Worm (Caenorhabditis elegans) whole organism, dauer: ENCODE data around the gene lon-3.

Experiments
- unc-62 ChIP-seq: sonication (generic microtip); optimal IDR thresholded peaks from 2 replicates; lab custom pipeline; 2017; ENCODE audit warnings: missing biosample characterization, missing genetic modification reagents, missing genetic modification characterization

lon-3 gene

DNA sequence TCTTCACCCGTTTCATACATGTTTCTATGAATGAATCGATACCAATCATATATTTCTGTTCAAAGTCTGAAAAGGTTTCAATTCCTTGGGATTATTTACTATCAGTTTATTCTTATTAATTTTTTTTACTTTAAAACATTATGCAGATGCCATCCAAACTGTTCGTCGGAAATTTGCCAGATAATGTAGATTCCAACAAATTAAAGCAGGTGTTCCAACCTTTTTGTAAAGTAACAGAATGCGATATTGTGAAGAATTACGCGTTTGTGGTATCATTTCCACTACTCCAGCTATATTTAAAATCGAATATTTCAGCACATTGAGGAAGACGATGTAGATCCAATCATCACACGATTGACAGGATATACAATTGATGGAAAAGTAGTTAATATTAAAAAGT is 6.3 kb downstream of the lon-3 start, which contains the start of gene rnp-1:
TSS of gene rnp-1 (plus strand) at position 145 of the 400 bp plus-strand sequence.
- no peak for TF ChIP-seq unc-62

DNA sequence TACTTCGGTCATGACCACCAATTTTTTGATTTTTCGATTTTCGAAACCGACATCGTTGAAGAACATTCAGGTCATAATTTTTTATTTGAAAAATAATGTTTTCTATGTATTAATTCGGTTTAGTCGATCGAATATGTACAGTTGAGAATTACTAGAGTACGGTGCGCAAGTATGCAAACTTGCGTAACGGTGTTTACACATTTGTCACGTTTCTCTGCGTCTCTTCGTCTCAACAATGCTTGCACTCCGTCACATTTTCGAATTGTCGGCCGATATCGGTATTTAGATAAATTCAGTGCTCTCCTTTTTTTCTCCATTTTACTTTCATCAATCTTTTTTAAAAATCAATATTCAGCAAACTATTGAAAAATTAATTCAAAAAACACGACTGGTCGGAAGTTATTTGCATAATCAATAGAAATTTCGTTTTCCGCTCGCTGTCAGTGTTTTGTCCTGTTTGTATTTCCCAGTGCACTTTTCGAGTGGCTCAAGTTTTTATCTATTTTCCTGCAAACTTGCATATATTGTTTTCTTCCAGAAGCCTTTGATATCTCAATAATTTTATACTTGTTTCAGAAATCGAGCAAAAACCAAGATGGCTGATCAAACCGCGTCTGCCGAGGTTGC is 7.4 kb downstream of the lon-3 start, which contains the start of gene dpy-30:
TSS of gene dpy-30 (plus strand) at position 577 of the 627 bp plus-strand sequence.
- no peak for TF ChIP-seq unc-62

DNA sequence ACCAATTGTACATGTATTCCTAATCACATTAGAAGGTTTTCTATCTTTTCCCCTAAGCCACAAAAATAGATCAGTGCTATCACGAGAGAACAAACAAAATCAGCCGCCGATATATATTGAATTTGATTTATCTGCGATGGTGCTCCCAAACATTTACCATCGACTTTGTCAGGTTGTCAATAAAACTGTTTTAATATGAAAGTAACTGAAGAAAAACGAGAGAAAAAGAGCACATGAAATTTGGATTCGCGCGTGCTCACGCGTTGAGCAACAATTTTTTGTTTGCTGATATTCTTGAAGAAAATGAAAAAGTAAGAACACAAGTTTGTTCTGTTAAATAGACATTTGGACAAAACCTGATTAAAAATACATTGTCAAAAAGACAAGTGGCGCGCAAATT is 9.6 kb downstream of the lon-3 start:
- TF ChIP-seq unc-62, result no peak

DNA sequence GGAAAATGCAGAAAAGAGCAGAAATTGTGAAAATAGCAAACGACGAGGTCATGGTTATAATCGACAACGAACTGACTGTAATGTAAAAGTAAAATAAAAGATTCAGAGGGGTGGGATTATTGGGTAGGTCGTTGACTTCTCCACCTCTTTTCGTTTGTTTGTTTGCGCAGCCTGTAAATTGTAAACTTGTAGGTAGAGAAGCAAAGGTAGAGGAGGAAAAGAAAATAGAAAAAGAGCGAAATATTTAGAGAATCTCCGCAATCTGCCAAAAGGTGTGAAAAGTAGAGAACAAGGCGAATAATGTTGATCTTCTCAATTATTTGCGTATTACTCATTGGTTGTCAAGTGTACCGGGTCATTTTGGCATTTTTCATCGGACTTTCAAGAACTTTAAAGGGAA is 11.1 kb downstream of the lon-3 start, which contains the start of gene ZK863.8:
TSS of gene ZK863.8 (minus strand) at position 173 of the 400 bp plus-strand sequence.
- TF ChIP-seq unc-62, result no peak

DNA sequence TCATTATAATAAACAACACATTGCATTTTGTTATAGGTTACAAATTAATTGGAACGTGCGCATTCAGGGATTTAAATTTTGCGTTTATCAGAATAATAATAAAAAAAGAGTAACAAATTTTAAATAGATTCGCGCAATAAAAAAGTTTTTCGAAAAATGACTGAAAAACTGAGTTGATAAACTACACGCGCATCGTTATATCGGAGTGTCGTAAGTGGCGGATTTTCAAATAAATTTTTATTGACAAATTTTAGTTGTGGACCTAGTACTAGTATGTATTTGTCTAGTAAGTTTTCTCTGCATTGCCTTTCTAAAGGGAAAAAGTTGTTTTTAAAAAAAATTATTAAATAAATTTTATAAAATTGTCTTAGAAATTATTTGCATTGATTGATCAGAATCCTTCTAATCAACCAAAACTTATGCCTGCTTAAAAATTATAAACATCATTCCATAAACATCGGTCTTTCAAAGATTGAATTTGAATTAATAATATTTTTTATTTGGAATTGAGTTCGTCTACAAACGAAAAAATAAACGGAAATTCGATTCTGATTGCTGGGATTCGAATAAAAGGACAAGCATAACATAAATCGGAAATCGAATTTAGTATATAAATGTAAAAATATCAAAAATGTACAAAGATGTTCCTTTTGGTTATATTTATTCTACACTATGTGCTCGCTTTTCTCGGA is 14.0 kb downstream of the lon-3 start, which contains the start of gene srd-4:
TSS of gene srd-4 (plus strand) at position 642 of the 692 bp plus-strand sequence.
- no peak for TF ChIP-seq unc-62

DNA sequence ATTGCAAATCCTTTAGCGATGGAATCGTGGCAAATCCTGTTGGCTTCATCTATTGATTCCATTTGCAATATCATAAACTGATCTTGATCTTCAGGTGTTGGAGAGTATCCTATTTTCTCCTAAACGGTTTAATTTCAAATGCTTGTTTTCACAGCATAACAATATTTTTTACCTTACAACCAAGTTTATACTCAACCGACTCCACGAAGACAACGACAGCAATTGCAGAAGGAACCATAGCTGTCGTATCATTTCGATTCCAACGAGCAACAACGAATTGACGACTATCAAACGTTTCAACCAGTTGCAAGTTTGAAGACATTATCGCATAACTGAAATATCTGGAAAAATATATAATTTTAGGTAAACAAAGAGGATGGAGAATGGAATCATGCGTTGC is 14.6 kb downstream of the lon-3 start, which contains the start of gene usip-1:
TSS of gene usip-1 (minus strand) at position 341 of the 400 bp plus-strand sequence.
- TF ChIP-seq unc-62, result no peak

DNA sequence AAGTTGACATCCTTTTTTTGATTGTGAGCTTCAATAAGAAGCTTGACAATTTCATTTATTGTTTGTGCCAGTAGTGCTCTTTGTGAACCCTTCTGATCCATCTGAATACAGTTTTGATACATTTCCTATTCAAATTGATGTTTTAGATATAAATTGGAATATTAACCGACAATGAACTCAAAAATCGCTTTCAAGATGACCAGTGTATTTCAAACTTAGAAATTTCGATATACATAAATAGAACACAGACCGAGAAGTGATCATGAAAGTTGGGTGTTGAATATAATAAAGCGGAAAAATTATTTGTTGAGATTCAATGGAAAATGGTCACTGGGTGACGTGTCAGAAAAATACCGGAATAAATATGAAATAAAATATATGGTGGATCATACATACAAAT is 17.1 kb downstream of the lon-3 start, which contains the start of gene elpc-3:
TSS of gene elpc-3 (minus strand) at position 101 of the 400 bp plus-strand sequence.
- no peak for TF ChIP-seq unc-62

DNA sequence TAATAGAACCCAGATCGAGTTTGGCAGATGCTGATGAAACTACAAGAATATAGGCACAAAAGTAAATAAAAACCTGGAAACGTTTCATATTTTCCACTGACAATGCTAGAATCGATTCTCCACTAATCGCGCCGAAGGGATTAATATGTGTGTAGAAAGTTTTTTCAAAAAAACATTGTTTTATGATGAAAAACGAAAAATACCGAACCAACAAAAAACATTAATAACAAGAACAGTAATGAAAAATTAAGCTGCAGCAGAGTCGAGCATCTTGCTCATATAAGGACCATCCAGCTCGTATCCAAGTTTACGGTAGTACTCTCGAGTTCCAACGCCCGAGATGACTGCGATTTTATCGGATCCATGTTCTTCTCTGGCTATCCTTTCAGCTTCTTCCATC is 19.1 kb downstream of the lon-3 start, which contains the start of gene clec-224:
TSS of gene clec-224 (minus strand) at position 101 of the 400 bp plus-strand sequence.
- TF ChIP-seq unc-62, result no peak

DNA sequence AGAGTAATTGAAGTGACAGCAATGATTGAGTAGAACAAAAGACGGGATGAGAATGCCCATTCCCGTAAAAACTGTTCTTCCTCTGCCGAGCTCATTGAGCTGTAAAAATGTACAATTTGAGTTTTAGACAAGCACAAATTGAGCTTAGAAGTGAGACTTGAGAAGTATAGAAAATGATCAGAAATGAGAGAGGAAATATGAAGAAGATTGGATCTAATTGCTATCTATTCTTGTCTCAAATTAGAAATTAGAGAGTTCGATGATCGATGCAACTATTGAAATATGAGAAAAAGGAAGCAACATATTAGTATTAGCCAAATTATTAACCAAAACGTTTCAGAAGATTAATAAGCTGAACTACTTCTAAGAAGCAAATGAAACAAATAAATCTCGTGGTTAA is 28.3 kb downstream of the lon-3 start, which contains the start of gene ZK863.1:
TSS of gene ZK863.1 (minus strand) at position 101 of the 400 bp plus-strand sequence.
- TF ChIP-seq unc-62, result no peak

DNA sequence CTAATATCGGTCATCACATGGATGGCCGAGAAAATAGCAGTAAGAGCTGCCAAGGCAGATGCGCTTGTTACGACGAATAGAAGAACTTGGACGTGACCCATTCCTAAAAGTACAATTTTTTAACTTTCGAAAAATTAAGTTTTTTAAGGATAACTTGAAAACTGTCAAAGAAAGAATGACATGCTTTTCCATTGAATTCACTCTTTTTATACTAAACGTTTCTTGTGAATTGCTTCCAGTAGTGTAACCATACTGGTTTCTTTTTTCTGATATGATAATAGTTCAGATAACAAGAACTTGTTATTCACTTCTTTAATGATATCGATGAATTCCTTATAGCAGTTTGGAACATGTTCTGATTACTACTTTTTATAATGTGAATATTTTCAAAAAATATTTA is 30.8 kb downstream of the lon-3 start, which contains the start of gene col-37:
TSS of gene col-37 (minus strand) at position 101 of the 400 bp plus-strand sequence.
- no peak for TF ChIP-seq unc-62

DNA sequence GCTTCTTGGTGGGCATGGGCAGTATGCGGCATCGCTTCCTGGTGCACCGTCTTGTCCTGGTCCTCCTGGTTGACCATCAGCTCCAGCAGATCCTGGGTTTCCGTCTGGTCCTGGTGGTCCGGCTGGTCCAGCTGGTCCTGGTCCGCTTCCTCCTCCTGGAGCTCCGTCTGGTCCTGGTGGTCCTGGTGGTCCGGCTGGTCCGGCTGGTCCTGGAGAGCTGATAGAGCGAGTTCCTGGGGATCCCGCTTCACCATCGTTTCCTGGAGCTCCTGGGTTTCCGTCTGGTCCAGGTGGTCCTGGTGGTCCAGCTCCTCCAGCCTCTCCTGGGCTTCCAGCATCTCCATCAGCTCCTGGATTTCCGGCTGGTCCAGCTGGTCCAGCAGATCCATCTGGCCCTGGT is 31.4 kb downstream of the lon-3 start:
- TF ChIP-seq unc-62, result no peak

DNA sequence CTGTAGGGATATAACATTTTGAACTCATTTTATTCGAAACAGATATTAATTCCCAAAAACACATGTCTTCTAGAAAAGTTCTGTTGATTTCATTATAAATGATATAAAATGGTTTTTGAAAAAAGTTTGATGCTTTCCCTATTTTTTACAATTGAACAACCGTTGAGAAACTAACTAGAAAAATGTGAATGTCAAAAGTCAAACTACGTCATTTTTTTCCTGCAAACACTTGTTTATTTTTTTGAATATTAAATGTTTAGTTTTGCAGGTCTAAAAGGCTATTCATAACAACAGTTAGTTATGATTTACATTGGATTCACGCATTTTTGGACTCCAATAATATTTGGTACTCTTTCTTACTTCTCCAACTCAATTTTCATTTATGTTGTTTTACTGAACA is 35.5 kb downstream of the lon-3 start, which contains the start of gene srj-4:
TSS of gene srj-4 (plus strand) at position 301 of the 400 bp plus-strand sequence.
- no peak for TF ChIP-seq unc-62

DNA sequence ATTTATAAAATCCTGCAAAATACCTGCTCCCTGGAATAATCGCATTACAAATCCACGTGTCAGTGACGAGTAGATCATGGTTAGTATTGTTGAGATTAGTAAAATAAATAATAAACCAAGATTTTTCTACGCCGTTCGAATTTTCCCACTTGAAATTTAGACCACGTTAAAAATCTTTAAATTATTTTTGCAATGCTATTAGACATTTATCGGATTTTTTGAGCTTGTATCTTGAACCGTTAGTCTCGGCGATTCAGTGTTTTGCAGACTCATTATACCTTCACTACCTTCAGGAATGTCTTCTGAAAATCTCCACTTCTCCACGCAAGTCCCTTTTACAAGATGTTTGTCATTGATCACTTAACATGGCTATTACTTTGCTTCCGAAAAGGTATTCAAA is 36.2 kb downstream of the lon-3 start, which contains the start of gene C27A7.5:
TSS of gene C27A7.5 (minus strand) at position 101 of the 400 bp plus-strand sequence.
- no peak for TF ChIP-seq unc-62

DNA sequence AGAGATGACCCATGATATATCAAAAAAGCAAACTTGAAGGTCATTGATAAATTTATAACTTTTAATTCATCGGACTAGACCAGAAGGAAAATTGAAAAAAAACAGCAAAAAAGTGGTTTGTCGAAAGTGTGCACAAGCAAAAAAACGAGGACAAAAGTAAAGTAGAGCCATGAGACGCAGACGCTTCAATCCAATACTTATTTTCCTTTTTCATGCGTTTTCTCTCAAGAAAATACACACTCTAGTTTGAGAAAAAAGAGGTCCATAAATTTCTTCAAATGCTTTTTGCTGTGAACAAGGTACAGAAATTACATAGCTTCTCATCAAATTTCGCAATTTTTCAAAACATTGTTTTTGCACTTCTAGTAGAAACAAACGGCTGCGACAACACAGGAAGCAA is 37.3 kb downstream of the lon-3 start:
- TF ChIP-seq unc-62, result no peak

DNA sequence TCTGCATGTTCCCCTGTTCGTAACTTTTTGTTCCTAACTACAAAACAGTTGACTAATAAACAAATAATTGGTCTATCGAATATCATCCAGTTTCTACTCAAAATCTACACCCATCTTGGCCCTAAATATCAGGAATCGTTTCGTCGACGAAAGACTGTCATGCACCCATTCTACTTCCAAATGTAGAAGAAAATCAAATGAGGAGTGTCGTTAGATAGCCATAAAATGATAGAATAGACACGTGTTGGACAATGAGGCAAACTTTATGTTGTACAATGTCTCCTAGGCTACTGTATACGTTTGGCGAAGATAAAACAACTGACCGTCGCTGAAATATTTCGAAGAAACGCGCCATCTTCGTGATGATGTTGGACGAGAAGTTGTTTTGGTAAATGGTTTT is 38.5 kb downstream of the lon-3 start:
- no peak for TF ChIP-seq unc-62

DNA sequence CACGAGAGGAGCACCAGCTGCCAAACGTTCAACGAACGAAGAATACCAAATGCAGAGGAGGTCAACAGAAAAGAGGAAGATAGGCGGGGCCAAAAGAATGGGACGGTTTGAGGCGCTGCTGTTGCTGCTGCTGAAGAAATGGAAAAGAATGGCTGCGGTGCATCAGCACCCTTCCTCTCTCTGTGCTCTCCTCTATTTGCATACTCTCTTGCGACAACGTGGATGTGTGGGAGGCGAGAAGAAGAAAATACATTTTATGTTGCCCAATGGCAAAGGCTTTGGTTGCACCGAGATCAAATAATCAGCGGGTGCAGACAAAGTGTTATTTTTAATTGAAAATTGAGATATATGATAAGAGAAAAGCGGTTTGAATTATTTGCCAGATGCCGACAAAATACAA is 40.1 kb downstream of the lon-3 start:
- TF ChIP-seq unc-62, result no peak

DNA sequence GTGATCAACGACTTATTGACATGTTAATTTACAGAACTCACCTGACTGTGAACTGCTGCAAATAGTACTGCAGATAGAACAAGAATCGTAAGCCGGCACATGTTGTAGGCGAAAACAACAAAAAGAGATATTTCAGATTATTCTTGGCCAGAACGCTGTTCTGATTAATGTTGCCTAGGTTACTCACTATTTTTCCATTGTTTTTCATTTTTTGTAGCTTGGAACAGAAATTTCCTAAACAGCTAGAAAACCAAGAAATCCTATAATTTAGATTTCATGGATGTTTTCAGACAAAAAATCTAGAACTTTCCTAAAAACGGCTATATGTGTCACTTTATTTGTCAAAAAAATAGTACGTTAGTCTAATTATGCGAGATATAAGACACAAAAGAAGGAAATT is 43.9 kb downstream of the lon-3 start, which contains the start of gene C27A7.9:
TSS of gene C27A7.9 (minus strand) at position 101 of the 400 bp plus-strand sequence.
- no peak for TF ChIP-seq unc-62
